Fruit fly (Drosophila melanogaster) whole organism, adult: Measurements from ENCODE around the gene CG9400.
"Not testable (repeated sequence)": the region's sequence is repeated elsewhere in the genome, so short reads cannot be mapped to it uniquely, and the experiment has no call there.

Experiments
- CG11617 ChIP-seq: fragments of 200-800 bp; sonication (Bioruptor generic); optimal IDR thresholded peaks from 2 replicates; lab custom pipeline; 2017; ENCODE audit warnings: mild to moderate bottlenecking, missing biosample characterization, missing genetic modification reagents, missing genetic modification characterization
- CG12768 ChIP-seq: fragments of 200-800 bp; sonication (Bioruptor generic); optimal IDR thresholded peaks from 2 replicates; lab custom pipeline; 2017; ENCODE audit warnings: missing biosample characterization, missing genetic modification characterization, mild to moderate bottlenecking, moderate library complexity, missing genetic modification reagents
- CG14711 ChIP-seq: fragments of 200-800 bp; sonication (Bioruptor generic); optimal IDR thresholded peaks from 2 replicates; lab custom pipeline; 2018; ENCODE audit warnings: missing biosample characterization, mild to moderate bottlenecking, missing genetic modification characterization, moderate library complexity
- CG1620 ChIP-seq: fragments of 200-800 bp; sonication (Bioruptor generic); optimal IDR thresholded peaks from 2 replicates; lab custom pipeline; 2016; ENCODE audit warnings: missing biosample characterization, missing genetic modification characterization
- CG5204 ChIP-seq: fragments of 200-800 bp; sonication (Bioruptor generic); optimal IDR thresholded peaks from 2 replicates; lab custom pipeline; 2016; ENCODE audit warnings: missing biosample characterization, missing genetic modification characterization
- CG7045 ChIP-seq: fragments of 200-800 bp; sonication (Bioruptor generic); optimal IDR thresholded peaks from 2 replicates; lab custom pipeline; 2017; ENCODE audit warnings: missing biosample characterization, mild to moderate bottlenecking, missing genetic modification characterization
- CG7101 ChIP-seq: fragments of 200-800 bp; sonication (Bioruptor generic); optimal IDR thresholded peaks from 2 replicates; lab custom pipeline; 2018; ENCODE audit warnings: missing biosample characterization, mild to moderate bottlenecking, missing genetic modification characterization, moderate library complexity
- Clk ChIP-seq: fragments of 200-800 bp; sonication (Bioruptor generic); optimal IDR thresholded peaks from 2 replicates; lab custom pipeline; 2017; ENCODE audit warnings: missing biosample characterization, missing genetic modification characterization
- Crg-1 ChIP-seq: fragments of 200-800 bp; sonication (Bioruptor generic); optimal IDR thresholded peaks from 2 replicates; lab custom pipeline; 2016; ENCODE audit warnings: missing biosample characterization, missing genetic modification characterization
- Hr96 ChIP-seq: fragments of 200-800 bp; sonication (Bioruptor generic); optimal IDR thresholded peaks from 2 replicates; lab custom pipeline; 2016; ENCODE audit warnings: missing biosample characterization, missing genetic modification characterization
- Mnt ChIP-seq: fragments of 200-800 bp; sonication (Bioruptor generic); optimal IDR thresholded peaks from 2 replicates; lab custom pipeline; 2016; ENCODE audit warnings: missing biosample characterization, mild to moderate bottlenecking, missing genetic modification characterization
- bab1 ChIP-seq: fragments of 200-800 bp; sonication (Bioruptor generic); optimal IDR thresholded peaks from 3 replicates; lab custom pipeline; 2019; ENCODE audit warnings: missing biosample characterization, mild to moderate bottlenecking, missing genetic modification characterization, moderate library complexity
- cic ChIP-seq: fragments of 200-800 bp; sonication (Bioruptor generic); optimal IDR thresholded peaks from 2 replicates; lab custom pipeline; 2017; ENCODE audit warnings: missing biosample characterization, mild to moderate bottlenecking, missing genetic modification characterization, moderate library complexity
- cnc ChIP-seq, 2 experiments: fragments of >200 bp; optimal IDR thresholded peaks; 2 replicates each; lab custom pipeline; 2017
- kay ChIP-seq: fragments of 200-800 bp; sonication (Bioruptor generic); peaks from one replicate; lab custom pipeline; 2016; ENCODE audit warnings: missing biosample characterization, missing genetic modification characterization, borderline replicate concordance
- ovo ChIP-seq: fragments of 200-800 bp; sonication (Bioruptor generic); optimal IDR thresholded peaks from 2 replicates; lab custom pipeline; 2016; ENCODE audit warnings: missing biosample characterization, missing genetic modification characterization
- pad ChIP-seq: fragments of 200-800 bp; sonication (Bioruptor generic); optimal IDR thresholded peaks from 3 replicates; lab custom pipeline; 2017; ENCODE audit warnings: missing biosample characterization, missing genetic modification characterization, mild to moderate bottlenecking, moderate library complexity, missing genetic modification reagents
- tj ChIP-seq: fragments of 200-800 bp; sonication (Bioruptor generic); optimal IDR thresholded peaks from 3 replicates; lab custom pipeline; 2017; ENCODE audit warnings: missing biosample characterization, mild to moderate bottlenecking, missing genetic modification characterization, moderate library complexity
- toe ChIP-seq: fragments of 200-800 bp; sonication (Bioruptor generic); optimal IDR thresholded peaks from 2 replicates; lab custom pipeline; 2016; ENCODE audit warnings: missing biosample characterization, missing genetic modification characterization

The CG9400 gene

DNA sequence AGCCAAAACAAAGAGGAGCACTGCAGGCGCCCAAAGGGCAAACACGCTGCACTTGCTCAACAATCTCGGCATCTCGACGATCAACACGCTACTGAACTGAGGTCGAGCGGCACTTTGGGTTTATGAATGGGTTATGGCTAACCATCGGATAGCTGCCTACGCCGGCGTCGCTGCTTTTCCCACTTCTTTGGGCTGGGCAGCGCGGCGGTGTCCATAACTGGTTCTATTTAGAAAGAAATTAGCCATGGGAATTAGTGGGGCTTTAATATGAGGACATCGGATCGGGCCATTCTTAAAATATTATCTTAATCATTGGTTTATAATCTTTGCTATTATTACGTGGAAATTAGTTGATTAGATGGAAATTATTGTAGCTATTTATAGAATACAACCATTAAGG, at the start of gene CG9400:
Gene CG9400 (minus strand): TSS at position 101 of the 400 bp plus-strand sequence.
- no peak for TF ChIP-seq CG5204 (GFP tag; lab: Kevin White, UChicago)
- no peak for TF ChIP-seq CG7045 (GFP tag; lab: Kevin White, UChicago)
- no peak for TF ChIP-seq CG12768 (GFP tag; lab: Kevin White, UChicago)

- TF ChIP-seq toe (no peak), CG11617 (GFP tag; lab: Kevin White, UChicago) (no peak), bab1 (GFP tag; lab: Kevin White, UChicago) (no peak), CG7101 (tag; lab: Kevin White, UChicago) (no peak), kay (GFP tag; lab: Kevin White, UChicago) (no peak), Clk (GFP tag; lab: Kevin White, UChicago) (no peak), CG1620 (GFP tag; lab: Kevin White, UChicago) (no peak), cnc (optimal IDR thresholded peaks at IDR 0.05; lab: Kevin White, UChicago) (no peak), cic (GFP tag; lab: Kevin White, UChicago) (no peak), pad (GFP tag; lab: Kevin White, UChicago) (no peak), CG5204 (GFP tag; lab: Kevin White, UChicago) (no peak)
These were observed 43.0 kb upstream of the CG9400 start for dm6 chrX:14332243-14332642.

- no peak for TF ChIP-seq toe
These were observed 42.4 kb upstream of the CG9400 start for dm6 chrX:14331490-14332182.

- TF ChIP-seq CG7045 (GFP tag; lab: Kevin White, UChicago) = no peak
- no peak for TF ChIP-seq CG7101 (tag; lab: Kevin White, UChicago)
- no peak for TF ChIP-seq cic (GFP tag; lab: Kevin White, UChicago)
- no peak for TF ChIP-seq tj (GFP tag; lab: Kevin White, UChicago)
- TF ChIP-seq kay (GFP tag; lab: Kevin White, UChicago) = no peak
- no peak for TF ChIP-seq toe
- no peak for TF ChIP-seq Mnt (GFP tag; lab: Kevin White, UChicago)
These were observed 32.8 kb upstream of the CG9400 start, which contains the start of gene dpr8 for dm6 chrX:14321963-14322362. Gene dpr8, plus strand, starts transcription at chrX:14322226.

- TF ChIP-seq Hr96 (GFP tag; lab: Kevin White, UChicago); Clk (GFP tag; lab: Kevin White, UChicago); CG14711 (tag; lab: Kevin White, UChicago): not testable (repeated sequence)
These were observed 27.9 kb upstream of the CG9400 start, which contains the start of gene betaNACtes6 for dm6 chrX:14317050-14317449. Gene betaNACtes6, minus strand, starts transcription at chrX:14317150.

- TF ChIP-seq Mnt (GFP tag; lab: Kevin White, UChicago); Clk (GFP tag; lab: Kevin White, UChicago); toe: not testable (repeated sequence)
These were observed 26.3 kb upstream of the CG9400 start, which contains the start of gene betaNACtes2 for dm6 chrX:14315483-14315882. Gene betaNACtes2, minus strand, starts transcription at chrX:14315583.

DNA sequence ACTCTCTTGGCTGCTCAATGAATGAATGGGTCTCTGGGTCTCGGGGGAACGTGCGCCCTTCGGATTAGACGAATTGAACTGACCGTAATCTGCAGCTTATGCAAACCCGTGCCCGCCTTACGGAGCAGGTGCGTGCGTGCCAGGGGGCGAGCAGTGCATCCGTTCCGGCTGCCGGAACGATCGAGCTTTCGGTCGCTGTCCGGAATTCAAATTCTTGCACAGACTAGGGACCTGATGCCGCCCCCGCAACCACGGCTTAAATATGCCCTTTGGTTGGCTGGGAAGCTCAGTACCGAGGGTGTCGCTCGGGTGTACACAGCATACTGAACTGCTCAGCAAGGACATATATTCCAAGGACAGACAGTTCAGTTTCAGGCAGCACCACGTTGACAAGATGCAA, 11.8 kb downstream of the CG9400 start, which contains the start of gene Muc12Ea:
Gene Muc12Ea (plus strand): TSS at position 301 of the 400 bp plus-strand sequence.
- TF ChIP-seq toe (no peak), CG7045 (GFP tag; lab: Kevin White, UChicago) (no peak), Crg-1 (no peak), cnc (optimal IDR thresholded peaks at IDR 0.05; lab: Kevin White, UChicago) (no peak), kay (GFP tag; lab: Kevin White, UChicago) (no peak), CG7101 (tag; lab: Kevin White, UChicago) (no peak), pad (GFP tag; lab: Kevin White, UChicago) (no peak), CG5204 (GFP tag; lab: Kevin White, UChicago) (no peak), tj (GFP tag; lab: Kevin White, UChicago) (no peak), CG12768 (GFP tag; lab: Kevin White, UChicago) (no peak), ovo (GFP tag; lab: Kevin White, UChicago) (no peak), Hr96 (GFP tag; lab: Kevin White, UChicago) (no peak), CG1620 (GFP tag; lab: Kevin White, UChicago) (no peak), Mnt (GFP tag; lab: Kevin White, UChicago) (no peak), bab1 (GFP tag; lab: Kevin White, UChicago) (no peak)

DNA sequence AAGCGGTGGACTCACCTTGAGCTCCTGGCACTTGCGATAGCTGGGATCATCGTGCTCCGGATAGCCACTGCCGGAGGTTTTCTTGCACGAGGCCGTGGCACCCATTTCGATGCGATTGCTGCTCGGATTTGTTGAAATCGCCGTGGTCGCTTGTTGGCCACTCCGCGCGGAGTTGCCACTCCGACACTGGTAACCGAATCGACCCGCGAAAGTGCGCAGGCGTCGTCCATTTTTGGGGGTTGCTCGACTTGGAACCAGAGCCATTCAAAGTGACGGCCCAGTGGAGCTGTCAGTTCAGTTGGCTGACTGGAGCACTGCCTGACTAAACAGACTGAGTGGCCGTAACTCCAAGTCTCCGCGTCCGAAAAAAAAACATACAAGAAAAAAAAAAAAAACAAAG, 23.1 kb downstream of the CG9400 start, which contains the start of the genes CG13404 and na:
Gene CG13404 (minus strand): TSS at position 176 of the 400 bp plus-strand sequence.
Gene na (plus strand): TSS at position 293 of the 400 bp plus-strand sequence.
- TF ChIP-seq pad (GFP tag; lab: Kevin White, UChicago) (no peak), Clk (GFP tag; lab: Kevin White, UChicago) (no peak)
